Worm (Caenorhabditis elegans) whole organism, L4 larva: ENCODE data around the gene T08G5.1.
A peak's percentile ranks its signal among the peaks of the same experiment; 100 is the strongest.

Source experiments
- F10B5.3 ChIP-seq: sonication (generic microtip); optimal IDR thresholded peaks from 2 replicates; lab custom pipeline; 2016; ENCODE audit warnings: mild to moderate bottlenecking, missing genetic modification characterization, missing compliant biosample characterization
- F44E2.7 ChIP-seq: fragments of 200-800 bp; sonication (Bioruptor generic); IDR thresholded peaks from 2 replicates; pipeline ENCODE4 v2.1.2; 2022; ENCODE audit warnings: missing genetic modification characterization, missing compliant biosample characterization
- F49E8.2 ChIP-seq: sonication (generic microtip); optimal IDR thresholded peaks from 2 replicates; lab custom pipeline; 2016; ENCODE audit warnings: missing compliant biosample characterization, mild to moderate bottlenecking, missing genetic modification characterization, borderline replicate concordance
- Y105C5A.15 ChIP-seq: fragments of 200-800 bp; sonication (Bioruptor generic); IDR thresholded peaks from 2 replicates; pipeline ENCODE4 v1.3.6; 2022; ENCODE audit warnings: missing genetic modification characterization, missing compliant biosample characterization
- Y48G9A.11 ChIP-seq: fragments of 200-800 bp; sonication (Bioruptor generic); IDR thresholded peaks from 2 replicates; pipeline ENCODE4 v1.3.6; 2022; ENCODE audit warnings: missing genetic modification reagents, missing genetic modification characterization, missing compliant biosample characterization
- Y75B8A.6 ChIP-seq: fragments of 200-800 bp; sonication (Bioruptor generic); IDR thresholded peaks from 2 replicates; pipeline ENCODE4 v1.3.6; 2022; ENCODE audit warnings: missing genetic modification reagents, missing genetic modification characterization, missing compliant biosample characterization
- aha-1 ChIP-seq: fragments of 150-350 bp; peaks from one replicate; lab custom pipeline; 2014; ENCODE audit warnings: missing biosample characterization, missing genetic modification characterization
- ama-1 ChIP-seq: fragments of 150-350 bp; optimal IDR thresholded peaks from 2 replicates; lab custom pipeline; 2014; ENCODE audit warnings: inconsistent platforms, mixed read lengths
- ceh-32 ChIP-seq: sonication (generic microtip); optimal IDR thresholded peaks from 2 replicates; lab custom pipeline; 2016; ENCODE audit warnings: mild to moderate bottlenecking, missing genetic modification characterization, missing compliant biosample characterization; ENCODE audit not compliant: poor library complexity
- ces-1 ChIP-seq: fragments of 150-350 bp; sonication (generic microtip); optimal IDR thresholded peaks from 4 replicates; lab custom pipeline; 2014; ENCODE audit warnings: missing biosample characterization, missing genetic modification reagents, missing genetic modification characterization
- ctbp-1 ChIP-seq: fragments of 200-800 bp; sonication (Bioruptor generic); IDR thresholded peaks from 2 replicates; pipeline ENCODE4 v1.3.6; 2022; ENCODE audit warnings: missing genetic modification reagents, missing genetic modification characterization, missing compliant biosample characterization
- daf-19 ChIP-seq: fragments of 200-800 bp; sonication (Bioruptor generic); conservative IDR thresholded peaks from 2 replicates; pipeline ENCODE4 v1.3.6; 2022; ENCODE audit warnings: missing genetic modification characterization, missing compliant biosample characterization
- dmd-9 ChIP-seq: fragments of 200-800 bp; sonication (Bioruptor generic); IDR thresholded peaks from 2 replicates; pipeline ENCODE4 v1.3.6; 2022; ENCODE audit warnings: missing genetic modification reagents, missing genetic modification characterization, missing compliant biosample characterization
- egl-27 ChIP-seq: sonication (generic microtip); optimal IDR thresholded peaks from 3 replicates; lab custom pipeline; 2017; ENCODE audit warnings: missing biosample characterization, missing genetic modification reagents, missing genetic modification characterization
- fos-1 ChIP-seq: fragments of 150-350 bp; optimal IDR thresholded peaks from 2 replicates; lab custom pipeline; 2014; ENCODE audit warnings: missing biosample characterization, missing genetic modification characterization
- hlh-11 ChIP-seq: fragments of 200-800 bp; sonication (Bioruptor generic); optimal IDR thresholded peaks from 2 replicates; lab custom pipeline; 2018; ENCODE audit warnings: mild to moderate bottlenecking, missing genetic modification characterization, missing compliant biosample characterization
- jun-1 ChIP-seq: fragments of 150-350 bp; optimal IDR thresholded peaks from 2 replicates; lab custom pipeline; 2014; ENCODE audit warnings: missing biosample characterization, missing genetic modification reagents, missing genetic modification characterization
- lin-1 ChIP-seq: fragments of 200-800 bp; sonication (Bioruptor generic); IDR thresholded peaks from 2 replicates; pipeline ENCODE4 v1.3.6; 2022; ENCODE audit warnings: missing genetic modification reagents, missing genetic modification characterization, missing compliant biosample characterization
- lin-13 ChIP-seq: fragments of 150-350 bp; optimal IDR thresholded peaks from 2 replicates; lab custom pipeline; 2014; ENCODE audit warnings: missing biosample characterization, missing genetic modification reagents, missing genetic modification characterization
- lin-15B ChIP-seq: fragments of 150-350 bp; sonication (generic microtip); optimal IDR thresholded peaks from 3 replicates; lab custom pipeline; 2014; ENCODE audit warnings: missing biosample characterization, missing genetic modification characterization
- lin-29 ChIP-seq: fragments of 200-800 bp; sonication (Bioruptor generic); IDR thresholded peaks from 2 replicates; pipeline ENCODE4 v1.3.6; 2022; ENCODE audit warnings: missing genetic modification reagents, missing genetic modification characterization, missing compliant biosample characterization
- mdl-1 ChIP-seq, 2 experiments: fragments of 150-350 bp in 1 of 2; sonication (generic microtip) in 1 of 2; optimal IDR thresholded peaks; 2 replicates each; lab custom pipeline; 2014 to 2017; ENCODE audit warnings: missing biosample characterization in 2 of 2, missing genetic modification characterization in 2 of 2
- mxl-2 ChIP-seq: fragments of 200-800 bp; sonication (Bioruptor generic); conservative IDR thresholded peaks from 2 replicates; pipeline ENCODE4 v1.3.6; 2022; ENCODE audit warnings: missing genetic modification reagents, missing genetic modification characterization, missing compliant biosample characterization
- mxl-3 ChIP-seq: fragments of 200-800 bp; sonication (Bioruptor generic); optimal IDR thresholded peaks from 2 replicates; lab custom pipeline; 2018; ENCODE audit warnings: mild to moderate bottlenecking, missing genetic modification characterization, missing compliant biosample characterization
- nhr-10 ChIP-seq: fragments of 150-350 bp; optimal IDR thresholded peaks from 2 replicates; lab custom pipeline; 2014; ENCODE audit warnings: missing biosample characterization, missing genetic modification characterization
- nhr-11 ChIP-seq: fragments of 150-350 bp; optimal IDR thresholded peaks from 2 replicates; lab custom pipeline; 2014; ENCODE audit warnings: missing biosample characterization, missing genetic modification characterization
- nhr-237 ChIP-seq: sonication (generic microtip); optimal IDR thresholded peaks from 2 replicates; lab custom pipeline; 2017; ENCODE audit warnings: missing biosample characterization, missing genetic modification characterization
- nhr-28 ChIP-seq: fragments of 150-350 bp; optimal IDR thresholded peaks from 2 replicates; lab custom pipeline; 2014; ENCODE audit warnings: missing biosample characterization, missing genetic modification characterization
- nhr-41 ChIP-seq: fragments of 200-800 bp; sonication (Bioruptor generic); IDR thresholded peaks from 2 replicates; pipeline ENCODE4 v1.3.6; 2022; ENCODE audit warnings: missing genetic modification reagents, missing genetic modification characterization, missing compliant biosample characterization
- nhr-77 ChIP-seq: fragments of 150-350 bp; optimal IDR thresholded peaks from 2 replicates; lab custom pipeline; 2014; ENCODE audit warnings: missing biosample characterization, missing genetic modification characterization
- sdz-12 ChIP-seq: fragments of 200-800 bp; sonication (Bioruptor generic); optimal IDR thresholded peaks from 2 replicates; lab custom pipeline; 2018; ENCODE audit warnings: mild to moderate bottlenecking, missing genetic modification characterization, missing compliant biosample characterization
- spr-3 ChIP-seq: fragments of 200-800 bp; sonication (Bioruptor generic); optimal IDR thresholded peaks from 2 replicates; lab custom pipeline; 2018; ENCODE audit warnings: mild to moderate bottlenecking, missing genetic modification characterization, missing compliant biosample characterization
- unc-39 ChIP-seq: sonication (generic microtip); optimal IDR thresholded peaks from 2 replicates; lab custom pipeline; 2017; ENCODE audit warnings: missing biosample characterization, missing genetic modification characterization
- unc-62 ChIP-seq, 3 experiments: fragments of 150-350 bp in 1 of 3; sonication (generic microtip); optimal IDR thresholded peaks in 2 of 3; peaks in 1 of 3; 1 replicate in 1 of 3; 2 replicates in 2 of 3; lab custom pipeline; 2014 to 2017; ENCODE audit warnings: missing biosample characterization in 3 of 3, missing genetic modification characterization in 3 of 3, missing genetic modification reagents in 3 of 3, missing genotype in 1 of 3
- zfp-2 ChIP-seq: sonication (generic microtip); optimal IDR thresholded peaks from 2 replicates; lab custom pipeline; 2016; ENCODE audit warnings: mild to moderate bottlenecking, missing genetic modification characterization, missing compliant biosample characterization

T08G5.1 gene

DNA sequence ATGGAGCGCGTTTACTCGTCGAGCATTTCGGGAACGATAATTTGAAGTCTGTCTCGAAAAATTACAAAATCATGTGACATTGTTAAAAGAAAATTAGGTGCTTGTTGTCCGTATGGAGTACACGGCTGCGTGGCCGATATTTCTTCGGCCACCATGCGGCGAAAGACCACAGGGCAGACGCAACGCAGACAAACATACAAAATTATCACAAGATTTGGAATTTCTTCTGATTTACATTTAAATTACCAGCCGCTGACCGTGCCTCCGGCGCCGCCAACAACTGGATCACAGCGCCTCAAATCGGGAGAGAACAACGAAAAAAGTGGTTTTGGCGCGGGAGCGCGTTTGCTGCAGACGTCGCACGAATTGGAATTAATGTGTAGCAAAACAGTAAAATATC lies 36.5 kb downstream of the T08G5.1 start (continued):
- TF ChIP-seq ctbp-1 (GFP tag; lab: Robert Waterston, UW) (peak; percentile 98), nhr-28 (peak; percentile 72), lin-29 (GFP tag; lab: Robert Waterston, UW) (peak; percentile 83), nhr-41 (peak; percentile 74; the same call in 1 of the 2 replicates), aha-1 (tag; lab: Kevin White, UChicago) (peak; percentile 97), lin-13 (GFP tag; lab: Kevin White, UChicago) (peak; percentile 80), mdl-1 (tag; optimal IDR thresholded peaks at IDR 0.05; lab: Kevin White, UChicago) (peak in 1 of 2 experiments; percentile 40), ces-1 (peak; percentile 69), nhr-77 (peak; percentile 54), mxl-3 (GFP tag; lab: Kevin White, UChicago) (peak; percentile 85), sdz-12 (GFP tag; lab: Kevin White, UChicago) (peak; percentile 85), Y48G9A.11 (GFP tag; lab: Robert Waterston, UW) (peak; percentile 92)

ce11 chrV:14057540-14057939 lies 39.0 kb downstream of the T08G5.1 start, which contains the start of gene F58D12.3:
F58D12.3 (plus strand) TSS chrV:14057840.
- no peak for TF ChIP-seq nhr-11 (tag; lab: Kevin White, UChicago)
- TF ChIP-seq zfp-2 = no peak
- TF ChIP-seq fos-1 = no peak
- TF ChIP-seq unc-62 (GFP tag; optimal IDR thresholded peaks at IDR 0.05 in 1 of 2; lab: Kevin White, UChicago) = peak in 1 of 2 experiments; percentile 32
- no peak for TF ChIP-seq unc-62 (tag; optimal IDR thresholded peaks at IDR 0.05; lab: Kevin White, UChicago)
- no peak for TF ChIP-seq jun-1 (tag; lab: Kevin White, UChicago)
- no peak for TF ChIP-seq F49E8.2 (tag; lab: Kevin White, UChicago)
- TF ChIP-seq lin-1 (GFP tag; lab: Robert Waterston, UW) = no peak

- TF ChIP-seq mxl-2 (GFP tag; lab: Robert Waterston, UW) (no peak), dmd-9 (GFP tag; lab: Robert Waterston, UW) (no peak), nhr-10 (no peak), Y48G9A.11 (GFP tag; lab: Robert Waterston, UW) (no peak), lin-15B (tag; lab: Kevin White, UChicago) (no peak)
Measured at ce11 chrV:14063980-14064379, 45.4 kb downstream of the T08G5.1 start.

DNA sequence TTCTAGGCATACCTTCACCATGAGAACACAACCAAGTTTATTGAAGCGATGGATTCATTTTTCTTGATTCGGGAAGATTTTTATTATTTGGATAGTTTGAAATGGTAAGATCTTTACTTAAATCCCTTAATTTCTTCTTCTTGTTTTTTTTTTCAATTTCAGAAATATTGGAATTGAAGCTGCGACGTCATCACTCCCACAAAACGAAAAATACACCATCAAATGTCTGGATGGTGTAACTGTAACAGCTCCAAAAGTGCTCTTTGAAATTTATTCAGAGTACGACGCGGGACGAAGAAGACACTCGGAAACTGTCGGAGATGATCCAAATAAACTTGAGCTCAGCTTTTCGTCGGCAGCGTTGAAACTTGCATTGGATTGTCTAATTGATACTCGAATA lies 45.9 kb downstream of the T08G5.1 start, which contains the start of gene D1086.21:
D1086.21 (plus strand) TSS at position 301 of the 400 bp plus-strand sequence.
- TF ChIP-seq F10B5.3 (tag; lab: Kevin White, UChicago) (no peak), ceh-32 (tag; lab: Kevin White, UChicago) (no peak), hlh-11 (tag; lab: Kevin White, UChicago) (no peak), lin-1 (GFP tag; lab: Robert Waterston, UW) (no peak), F44E2.7 (GFP tag; lab: Robert Waterston, UW) (no peak), ama-1 (lab: Kevin White, UChicago) (no peak), Y75B8A.6 (GFP tag; lab: Robert Waterston, UW) (no peak), nhr-10 (no peak), egl-27 (tag; lab: Kevin White, UChicago) (no peak), Y105C5A.15 (GFP tag; lab: Robert Waterston, UW) (no peak), unc-39 (tag; lab: Kevin White, UChicago) (no peak), spr-3 (GFP tag; lab: Kevin White, UChicago) (no peak), nhr-237 (tag; lab: Kevin White, UChicago) (no peak), daf-19 (GFP tag; lab: Robert Waterston, UW) (no peak)
